Worm (Caenorhabditis elegans): ENCODE data around the gene ctl-1.

DNA sequence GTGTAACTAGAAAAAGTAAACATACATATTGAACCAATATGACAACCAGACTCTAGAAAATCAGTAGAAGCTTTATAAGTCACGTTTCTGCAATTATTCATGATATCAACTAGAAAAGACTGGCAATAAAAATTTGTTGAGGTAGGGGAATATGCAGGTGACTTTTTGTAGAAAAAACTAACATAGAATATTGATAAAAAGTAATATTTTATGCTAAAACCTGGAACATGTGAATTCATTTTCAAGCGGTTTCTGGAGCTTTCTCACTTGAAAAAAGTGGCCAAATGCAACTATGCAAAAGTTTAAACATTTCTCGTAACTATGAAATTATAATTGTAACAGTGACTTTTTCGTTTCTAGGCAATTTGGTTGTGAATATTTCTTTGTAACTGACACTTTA is 17.1 kb downstream of the ctl-1 start, which contains the start of gene srh-42:
- no peak for TF ChIP-seq lsy-2 (tag; optimal IDR thresholded peaks at IDR 0.05)
- TF ChIP-seq ama-1 (optimal IDR thresholded peaks at IDR 0.05), result no peak
- TF ChIP-seq nhr-21 (tag; optimal IDR thresholded peaks at IDR 0.05), result no peak
- TF ChIP-seq mdl-1 (tag; optimal IDR thresholded peaks at IDR 0.05), result no peak
- no peak for TF ChIP-seq nhr-6 (tag; optimal IDR thresholded peaks at IDR 0.05)
